Worm (Caenorhabditis elegans) whole organism, late embryonic: ENCODE measurements around the gene T06D8.9.

ENCODE experiments used
- C38D4.7 ChIP-seq: fragments of 200-800 bp; sonication (Bioruptor generic); optimal IDR thresholded peaks from 2 replicates; lab custom pipeline; 2018; ENCODE audit warnings: mild to moderate bottlenecking, missing genetic modification characterization, moderate library complexity, missing compliant biosample characterization
- K02D7.2 ChIP-seq: sonication (generic microtip); optimal IDR thresholded peaks from 2 replicates; lab custom pipeline; 2017; ENCODE audit warnings: mild to moderate bottlenecking, missing genetic modification characterization, missing compliant biosample characterization
- T23F11.4 ChIP-seq: fragments of 200-800 bp; sonication (Bioruptor generic); optimal IDR thresholded peaks from 2 replicates; lab custom pipeline; 2018; ENCODE audit warnings: mild to moderate bottlenecking, missing genetic modification characterization, missing compliant biosample characterization
- Y22D7AL.16 ChIP-seq: sonication (generic microtip); optimal IDR thresholded peaks from 2 replicates; lab custom pipeline; 2016; ENCODE audit warnings: missing genetic modification characterization, missing compliant biosample characterization
- ama-1 ChIP-seq: fragments of 150-350 bp; optimal IDR thresholded peaks from 2 replicates; lab custom pipeline; 2014
- ceh-18 ChIP-seq: sonication (generic microtip); optimal IDR thresholded peaks from 2 replicates; lab custom pipeline; 2016; ENCODE audit warnings: missing genetic modification characterization, missing compliant biosample characterization
- ceh-19 ChIP-seq: fragments of 200-800 bp; sonication (Bioruptor generic); optimal IDR thresholded peaks from 2 replicates; lab custom pipeline; 2018; ENCODE audit warnings: mild to moderate bottlenecking, missing genetic modification characterization, missing compliant biosample characterization
- ceh-30 ChIP-seq: fragments of 150-350 bp; optimal IDR thresholded peaks from 2 replicates; lab custom pipeline; 2014; ENCODE audit warnings: missing biosample characterization, missing genetic modification characterization
- ceh-31 ChIP-seq: sonication (generic microtip); optimal IDR thresholded peaks from 2 replicates; lab custom pipeline; 2016; ENCODE audit warnings: missing genetic modification characterization, missing compliant biosample characterization
- ceh-34 ChIP-seq: sonication (generic microtip); optimal IDR thresholded peaks from 2 replicates; lab custom pipeline; 2016; ENCODE audit warnings: mild to moderate bottlenecking, missing genetic modification characterization, missing compliant biosample characterization
- ceh-48 ChIP-seq: sonication (generic microtip); optimal IDR thresholded peaks from 2 replicates; lab custom pipeline; 2016; ENCODE audit warnings: missing genetic modification characterization, inconsistent platforms, missing compliant biosample characterization
- che-1 ChIP-seq: sonication (generic microtip); optimal IDR thresholded peaks from 2 replicates; lab custom pipeline; 2016; ENCODE audit warnings: mild to moderate bottlenecking, missing genetic modification characterization, missing compliant biosample characterization
- dmd-4 ChIP-seq: sonication (generic microtip); optimal IDR thresholded peaks from 2 replicates; lab custom pipeline; 2016; ENCODE audit warnings: borderline replicate concordance, missing genetic modification characterization, missing compliant biosample characterization
- dve-1 ChIP-seq: sonication (generic microtip); optimal IDR thresholded peaks from 2 replicates; lab custom pipeline; 2017; ENCODE audit warnings: antibody characterized with exemption, mild to moderate bottlenecking, missing genetic modification characterization, missing compliant biosample characterization
- elt-4 ChIP-seq: sonication (generic microtip); optimal IDR thresholded peaks from 2 replicates; lab custom pipeline; 2016; ENCODE audit warnings: missing genetic modification characterization, missing compliant biosample characterization
- ets-4 ChIP-seq: sonication (generic microtip); optimal IDR thresholded peaks from 2 replicates; lab custom pipeline; 2016; ENCODE audit warnings: missing genetic modification characterization, missing compliant biosample characterization
- eyg-1 ChIP-seq: sonication (generic microtip); optimal IDR thresholded peaks from 2 replicates; lab custom pipeline; 2016; ENCODE audit warnings: missing genotype, missing genetic modification characterization, missing compliant biosample characterization
- fkh-10 ChIP-seq: fragments of 150-350 bp; optimal IDR thresholded peaks from 2 replicates; lab custom pipeline; 2014; ENCODE audit warnings: missing biosample characterization, missing genetic modification reagents, missing genetic modification characterization
- fkh-6 ChIP-seq: sonication (generic microtip); optimal IDR thresholded peaks from 2 replicates; lab custom pipeline; 2016; ENCODE audit warnings: missing genetic modification characterization, missing compliant biosample characterization
- gmeb-2 ChIP-seq: sonication (generic microtip); optimal IDR thresholded peaks from 2 replicates; lab custom pipeline; 2016; ENCODE audit warnings: missing genetic modification characterization, inconsistent platforms, missing compliant biosample characterization
- hlh-6 ChIP-seq: sonication (generic microtip); optimal IDR thresholded peaks from 2 replicates; lab custom pipeline; 2016; ENCODE audit warnings: missing genotype, missing genetic modification characterization, missing compliant biosample characterization
- nfya-1 ChIP-seq: sonication (generic microtip); optimal IDR thresholded peaks from 2 replicates; lab custom pipeline; 2017; ENCODE audit warnings: missing genetic modification characterization, mild to moderate bottlenecking, missing compliant biosample characterization, antibody characterized with exemption, moderate library complexity
- nhr-11 ChIP-seq: fragments of 150-350 bp; optimal IDR thresholded peaks from 2 replicates; lab custom pipeline; 2014; ENCODE audit warnings: missing biosample characterization, missing genetic modification characterization
- npax-4 ChIP-seq: sonication (generic microtip); optimal IDR thresholded peaks from 2 replicates; lab custom pipeline; 2016; ENCODE audit warnings: missing genetic modification characterization, missing compliant biosample characterization
- odd-2 ChIP-seq: sonication (generic microtip); optimal IDR thresholded peaks from 2 replicates; lab custom pipeline; 2017; ENCODE audit warnings: antibody characterized with exemption, mild to moderate bottlenecking, missing genetic modification characterization, missing compliant biosample characterization
- pag-3 ChIP-seq: sonication (generic microtip); optimal IDR thresholded peaks from 2 replicates; lab custom pipeline; 2016; ENCODE audit warnings: missing compliant biosample characterization, missing genetic modification characterization, borderline replicate concordance
- pax-1 ChIP-seq: fragments of 150-350 bp; optimal IDR thresholded peaks from 2 replicates; lab custom pipeline; 2014; ENCODE audit warnings: missing biosample characterization, missing genetic modification characterization
- pha-2 ChIP-seq: sonication (generic microtip); optimal IDR thresholded peaks from 2 replicates; lab custom pipeline; 2017; ENCODE audit warnings: mild to moderate bottlenecking, missing genetic modification characterization, missing compliant biosample characterization
- ref-2 ChIP-seq: sonication (generic microtip); optimal IDR thresholded peaks from 2 replicates; lab custom pipeline; 2016; ENCODE audit warnings: missing genetic modification characterization, missing compliant biosample characterization
- rnt-1 ChIP-seq: sonication (generic microtip); optimal IDR thresholded peaks from 2 replicates; lab custom pipeline; 2016; ENCODE audit warnings: missing genetic modification characterization, missing compliant biosample characterization
- sox-4 ChIP-seq: sonication (generic microtip); optimal IDR thresholded peaks from 2 replicates; lab custom pipeline; 2017; ENCODE audit warnings: mild to moderate bottlenecking, missing genetic modification characterization, inconsistent platforms, missing compliant biosample characterization
- tbx-2 ChIP-seq: sonication (generic microtip); optimal IDR thresholded peaks from 2 replicates; lab custom pipeline; 2016; ENCODE audit warnings: missing genetic modification characterization, missing compliant biosample characterization
- ttx-3 ChIP-seq: sonication (generic microtip); optimal IDR thresholded peaks from 2 replicates; lab custom pipeline; 2016; ENCODE audit warnings: missing genetic modification reagents, missing genetic modification characterization, missing compliant biosample characterization
- unc-3 ChIP-seq, 2 experiments: fragments of 200-800 bp in 1 of 2; sonication (Bioruptor generic) in 1 of 2; sonication (generic microtip) in 1 of 2; conservative IDR thresholded peaks in 1 of 2; optimal IDR thresholded peaks in 1 of 2; 2 replicates each; pipeline versions ENCODE4 v1.3.6 to Lab custom; 2016 to 2022; ENCODE audit warnings: missing compliant biosample characterization in 2 of 2, missing genetic modification characterization in 2 of 2, missing genetic modification reagents in 1 of 2
- unc-42 ChIP-seq: sonication (generic microtip); optimal IDR thresholded peaks from 2 replicates; lab custom pipeline; 2016; ENCODE audit warnings: missing genotype, missing genetic modification characterization, missing compliant biosample characterization
- unc-55 ChIP-seq: sonication (generic microtip); optimal IDR thresholded peaks from 2 replicates; lab custom pipeline; 2017; ENCODE audit warnings: missing biosample characterization, missing genetic modification reagents, missing genetic modification characterization
- unc-86 ChIP-seq: sonication (generic microtip); optimal IDR thresholded peaks from 2 replicates; lab custom pipeline; 2016; ENCODE audit warnings: missing genetic modification characterization, missing compliant biosample characterization
- ztf-16 ChIP-seq: sonication (generic microtip); optimal IDR thresholded peaks from 2 replicates; lab custom pipeline; 2017; ENCODE audit warnings: missing genetic modification characterization, missing compliant biosample characterization

T06D8.9 gene

DNA sequence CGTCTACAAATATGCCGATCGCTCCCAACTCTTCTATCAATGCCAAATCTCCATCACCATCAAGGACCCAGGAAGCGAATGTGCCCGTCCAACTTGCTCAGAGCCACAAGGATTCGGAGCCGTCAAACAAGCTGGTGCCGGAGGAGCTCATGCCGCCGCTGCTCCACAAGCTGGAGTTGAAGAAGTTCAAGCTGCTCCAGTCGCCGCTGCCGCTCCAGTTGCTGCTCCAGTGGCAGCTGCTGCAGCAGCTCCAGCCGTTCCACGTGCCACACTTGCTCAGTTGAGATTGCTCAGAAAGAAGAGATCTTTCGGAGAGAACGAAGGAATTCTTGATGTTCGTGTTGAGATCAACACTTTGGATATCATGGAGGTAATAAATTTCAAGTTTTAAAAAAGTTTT, 31.4 kb downstream of the T06D8.9 start:
- TF ChIP-seq pha-2 (tag; lab: Kevin White, UChicago): no peak
- no peak for TF ChIP-seq hlh-6
- TF ChIP-seq ceh-34: no peak
- TF ChIP-seq unc-55 (GFP tag; lab: Kevin White, UChicago): no peak
- TF ChIP-seq unc-42 (tag; lab: Kevin White, UChicago): no peak
- no peak for TF ChIP-seq che-1 (tag; lab: Kevin White, UChicago)
- no peak for TF ChIP-seq tbx-2

ce11 chrII:11274876-11275275, 35.5 kb downstream of the T06D8.9 start:
- peak; percentile 59 for TF ChIP-seq unc-55 (GFP tag; lab: Kevin White, UChicago)
- TF ChIP-seq ceh-30 (tag; lab: Kevin White, UChicago): no peak

ce11 chrII:11275484-11275883, 36.1 kb downstream of the T06D8.9 start:
- TF ChIP-seq sox-4 (tag; lab: Kevin White, UChicago): no peak
- no peak for TF ChIP-seq pha-2 (tag; lab: Kevin White, UChicago)
- no peak for TF ChIP-seq odd-2 (tag; lab: Kevin White, UChicago)
- TF ChIP-seq nfya-1 (tag; lab: Kevin White, UChicago): no peak
- TF ChIP-seq fkh-6 (tag; lab: Kevin White, UChicago): no peak
- no peak for TF ChIP-seq ceh-48 (tag; lab: Kevin White, UChicago)

ce11 chrII:11276879-11277278, 37.5 kb downstream of the T06D8.9 start:
- TF ChIP-seq K02D7.2 (tag; lab: Kevin White, UChicago): no peak
- TF ChIP-seq hlh-6: no peak
- TF ChIP-seq rnt-1 (tag; lab: Kevin White, UChicago): no peak

ce11 chrII:11279971-11280370, 40.6 kb downstream of the T06D8.9 start:
- no peak for TF ChIP-seq elt-4
- no peak for TF ChIP-seq ceh-34
- peak; percentile 93 for TF ChIP-seq nfya-1 (tag; lab: Kevin White, UChicago)
- TF ChIP-seq unc-55 (GFP tag; lab: Kevin White, UChicago): no peak

ce11 chrII:11281177-11281576, 41.8 kb downstream of the T06D8.9 start:
- no peak for TF ChIP-seq sox-4 (tag; lab: Kevin White, UChicago)
- TF ChIP-seq fkh-6 (tag; lab: Kevin White, UChicago): no peak
- TF ChIP-seq ref-2 (tag; lab: Kevin White, UChicago): no peak
- TF ChIP-seq Y22D7AL.16 (tag; lab: Kevin White, UChicago): no peak
- TF ChIP-seq pax-1 (tag; lab: Kevin White, UChicago): no peak
- TF ChIP-seq dve-1: no peak
- no peak for TF ChIP-seq che-1 (tag; lab: Kevin White, UChicago)
- no peak for TF ChIP-seq unc-42 (tag; lab: Kevin White, UChicago)
- no peak for TF ChIP-seq fkh-10
- no peak for TF ChIP-seq unc-86 (tag; lab: Kevin White, UChicago)
- no peak for TF ChIP-seq pag-3 (tag; lab: Kevin White, UChicago)
- TF ChIP-seq T23F11.4: no peak
- no peak for TF ChIP-seq unc-3 (GFP tag; conservative IDR thresholded peaks at IDR 0.05; lab: Robert Waterston, UW)
- TF ChIP-seq unc-3 (tag; optimal IDR thresholded peaks at IDR 0.05; lab: Kevin White, UChicago): no peak
- TF ChIP-seq rnt-1 (tag; lab: Kevin White, UChicago): no peak
- TF ChIP-seq K02D7.2 (tag; lab: Kevin White, UChicago): no peak
- TF ChIP-seq gmeb-2 (tag; lab: Kevin White, UChicago): no peak
- TF ChIP-seq tbx-2: no peak
- TF ChIP-seq ztf-16 (tag; lab: Kevin White, UChicago): no peak
- TF ChIP-seq, all 69 proteins: peak for 0

DNA sequence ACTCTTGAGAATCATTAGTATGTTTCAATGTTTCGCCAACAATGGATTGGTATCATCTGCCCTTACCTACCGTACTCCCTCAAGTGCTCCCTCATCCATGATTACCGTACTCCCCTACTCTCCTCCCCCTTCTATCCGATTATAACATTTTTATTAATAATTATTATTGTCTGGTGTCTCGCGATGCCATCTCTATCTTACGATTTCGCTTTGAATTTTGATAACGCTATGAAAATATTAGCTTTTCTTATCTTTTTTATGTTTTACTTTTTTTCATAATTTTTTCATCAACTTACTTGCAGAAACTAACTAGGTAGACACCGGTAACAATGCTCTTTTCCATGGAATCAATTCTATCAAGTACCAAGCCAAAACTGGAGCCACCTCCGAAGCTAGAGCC, 42.3 kb downstream of the T06D8.9 start, which contains the start of gene unc-130:
Gene unc-130, plus strand, starts transcription at position 301 of the 400 bp plus-strand sequence.
- TF ChIP-seq ttx-3 (tag; lab: Kevin White, UChicago): no peak
- TF ChIP-seq gmeb-2 (tag; lab: Kevin White, UChicago): no peak
- TF ChIP-seq unc-55 (GFP tag; lab: Kevin White, UChicago): no peak
- TF ChIP-seq ceh-19: no peak
- no peak for TF ChIP-seq eyg-1
- TF ChIP-seq pag-3 (tag; lab: Kevin White, UChicago): no peak
- no peak for TF ChIP-seq nhr-11 (tag; lab: Kevin White, UChicago)
- TF ChIP-seq dmd-4 (tag; lab: Kevin White, UChicago): no peak
- TF ChIP-seq C38D4.7 (GFP tag; lab: Kevin White, UChicago): no peak
- TF ChIP-seq ets-4 (tag; lab: Kevin White, UChicago): no peak
- no peak for TF ChIP-seq ama-1 (lab: Kevin White, UChicago)
- no peak for TF ChIP-seq ceh-18
- TF ChIP-seq ceh-31 (tag; lab: Kevin White, UChicago): no peak
- TF ChIP-seq npax-4 (tag; lab: Kevin White, UChicago): no peak
- no peak for TF ChIP-seq dve-1
